Worm (Caenorhabditis elegans): ENCODE results near the gene lgc-36.

- TF ChIP-seq nhr-12 (tag; optimal IDR thresholded peaks at IDR 0.05) (no peak), unc-130 (tag; optimal IDR thresholded peaks at IDR 0.05) (no peak), egl-27 (tag; optimal IDR thresholded peaks at IDR 0.05) (no peak), ces-1 (GFP tag; optimal IDR thresholded peaks at IDR 0.05) (no peak)
Measured at ce11 chrV:11220936-11221335, 37.9 kb downstream of the lgc-36 start, which contains the start of gene T19B10.2.

All from whole organism, L1 larva.